Worm (Caenorhabditis elegans) whole organism, L1 larva: ENCODE measurements around the gene vti-1.

Experiments
- elt-2 ChIP-seq: sonication (generic microtip); optimal IDR thresholded peaks from 2 replicates; lab custom pipeline; 2016; ENCODE audit warnings: missing genetic modification characterization, mild to moderate bottlenecking, inconsistent platforms, missing compliant biosample characterization, missing genetic modification reagents
- nhr-76 ChIP-seq: sonication (generic microtip); optimal IDR thresholded peaks from 2 replicates; lab custom pipeline; 2017; ENCODE audit warnings: missing biosample characterization, missing genetic modification characterization
- rnt-1 ChIP-seq: sonication (generic microtip); optimal IDR thresholded peaks from 2 replicates; lab custom pipeline; 2016; ENCODE audit warnings: mild to moderate bottlenecking, missing genetic modification characterization, moderate library complexity, missing compliant biosample characterization
- sox-4 ChIP-seq: sonication (generic microtip); optimal IDR thresholded peaks from 2 replicates; lab custom pipeline; 2016; ENCODE audit warnings: missing genetic modification characterization, missing compliant biosample characterization

DNA sequence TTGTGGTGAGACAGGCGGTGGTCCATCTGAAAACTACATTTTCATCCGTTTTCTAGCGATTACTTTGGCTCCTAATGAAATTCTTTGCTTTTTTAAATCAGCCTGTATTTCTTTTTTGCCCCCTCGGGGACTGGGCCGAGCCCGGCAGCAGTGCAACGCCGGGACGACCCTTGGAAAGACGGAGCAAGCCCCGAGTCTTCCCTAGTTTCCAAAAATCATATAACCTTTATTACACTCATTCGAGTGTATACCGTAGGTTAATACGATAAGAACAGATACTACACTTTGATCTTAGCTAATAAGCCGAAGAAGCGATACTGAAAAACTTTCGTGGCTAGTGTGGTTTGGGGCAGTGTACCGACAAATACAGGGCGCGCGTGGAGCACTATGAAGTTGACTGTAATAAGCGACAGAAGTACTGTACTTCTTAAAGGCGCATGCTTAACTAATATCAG, 1.7 kb downstream of the vti-1 start:
- TF ChIP-seq elt-2 (tag; lab: Kevin White, UChicago) (no peak), rnt-1 (tag; lab: Kevin White, UChicago) (no peak), nhr-76 (tag; lab: Kevin White, UChicago) (no peak), sox-4 (tag; lab: Kevin White, UChicago) (no peak)
